Fruit fly (Drosophila melanogaster) ovary, adult (tissue): ENCODE measurements around the gene Pdk1.

Experiments
- CG17801 ChIP-seq: fragments of 200-800 bp; optimal IDR thresholded peaks from 2 replicates; lab custom pipeline; 2019; ENCODE audit warnings: missing biosample characterization, mild to moderate bottlenecking, missing genetic modification characterization, moderate library complexity; ENCODE audit not compliant: partially characterized antibody

Pdk1 gene

DNA sequence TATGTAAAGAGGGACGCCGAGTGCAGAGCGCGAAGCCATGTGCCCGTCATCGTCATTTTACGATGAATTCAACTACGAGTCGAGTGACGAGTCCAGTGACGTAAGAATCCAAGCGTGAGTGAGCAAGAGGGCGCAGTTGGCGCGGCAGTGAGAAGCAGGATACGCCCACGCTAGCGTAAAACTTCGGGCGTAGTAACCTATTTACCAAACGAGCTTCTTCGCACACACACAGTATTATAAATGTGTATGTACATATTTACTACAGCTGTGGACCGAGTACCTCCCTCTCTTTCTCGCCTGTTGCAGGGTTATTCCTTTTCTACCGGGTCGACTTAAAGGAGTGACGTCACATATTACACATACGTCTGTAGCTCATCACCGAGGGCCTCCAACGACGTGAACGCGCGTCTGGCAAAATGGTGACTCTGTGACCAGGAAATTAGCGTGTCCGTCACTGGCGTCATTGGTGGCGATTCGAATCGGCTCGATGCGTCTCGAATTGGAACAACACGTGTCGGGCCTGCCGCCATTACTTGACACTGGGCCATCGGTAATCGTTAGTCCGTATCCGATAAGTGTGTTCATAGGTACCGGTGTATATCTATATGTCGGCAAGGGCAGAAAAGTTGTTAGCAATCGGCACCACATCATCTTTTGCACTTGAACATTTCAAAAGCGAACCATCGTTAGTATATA is 5.3 kb upstream of the Pdk1 start:
- no peak for TF ChIP-seq CG17801 (GFP tag; lab: Kevin White, UChicago)

DNA sequence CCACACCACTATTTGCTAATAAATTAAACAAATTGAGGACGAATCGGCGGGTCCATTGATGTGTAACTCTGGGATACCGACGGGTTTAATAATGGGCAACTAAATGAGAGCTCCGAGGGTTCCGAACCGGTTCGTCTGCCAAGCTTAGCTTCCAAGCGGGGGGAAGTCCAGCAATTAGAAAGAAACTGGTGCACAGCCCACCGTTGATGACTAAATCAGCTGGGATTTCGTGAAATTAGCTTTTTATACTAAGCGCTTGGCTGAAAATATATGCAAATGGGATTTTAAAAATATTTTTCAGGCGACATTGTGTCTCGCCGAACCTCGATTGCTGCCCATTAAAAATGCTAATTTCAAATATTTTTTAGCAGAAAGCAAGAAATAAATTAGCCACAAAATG is 1.8 kb upstream of the Pdk1 start:
- no peak for TF ChIP-seq CG17801 (GFP tag; lab: Kevin White, UChicago)

DNA sequence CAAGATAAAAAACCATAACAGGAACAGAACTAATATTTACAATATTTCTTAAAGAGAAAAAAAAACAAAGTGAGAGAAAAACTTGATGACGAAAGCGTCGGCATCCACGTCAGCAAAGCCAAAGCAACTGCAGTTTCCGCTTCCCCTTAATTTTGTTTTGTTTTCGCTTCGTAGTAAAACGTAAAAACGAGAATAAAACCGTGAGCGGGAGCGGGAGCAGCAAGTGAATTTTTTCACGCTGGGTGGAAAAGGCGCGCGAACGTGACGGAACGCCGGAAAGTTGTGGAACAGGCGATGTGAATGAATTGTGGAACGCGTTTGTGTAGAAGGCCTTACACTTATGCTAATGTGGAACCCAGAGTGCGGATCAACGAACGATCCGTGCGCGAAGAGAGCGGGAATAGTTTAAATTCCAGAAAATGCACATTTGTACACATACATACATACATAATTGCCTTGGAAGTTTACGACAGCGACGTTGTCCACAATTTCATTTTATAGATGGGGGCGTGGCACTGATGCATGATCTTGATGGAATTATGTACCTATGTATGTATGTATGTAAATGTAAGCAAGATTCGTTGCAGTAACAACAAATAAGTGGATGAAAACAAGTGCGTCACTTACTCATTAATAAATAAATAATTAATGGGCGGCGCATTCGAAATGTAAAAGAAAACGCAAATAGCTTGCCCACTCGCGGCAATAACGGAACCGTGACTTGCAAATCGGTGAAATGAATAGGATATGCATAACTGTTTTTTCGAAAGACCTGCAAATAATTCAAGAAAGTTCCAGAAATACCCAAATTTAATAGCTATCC is 744 bp upstream of the Pdk1 start:
- peak; percentile 53 for TF ChIP-seq CG17801 (GFP tag; lab: Kevin White, UChicago)

DNA sequence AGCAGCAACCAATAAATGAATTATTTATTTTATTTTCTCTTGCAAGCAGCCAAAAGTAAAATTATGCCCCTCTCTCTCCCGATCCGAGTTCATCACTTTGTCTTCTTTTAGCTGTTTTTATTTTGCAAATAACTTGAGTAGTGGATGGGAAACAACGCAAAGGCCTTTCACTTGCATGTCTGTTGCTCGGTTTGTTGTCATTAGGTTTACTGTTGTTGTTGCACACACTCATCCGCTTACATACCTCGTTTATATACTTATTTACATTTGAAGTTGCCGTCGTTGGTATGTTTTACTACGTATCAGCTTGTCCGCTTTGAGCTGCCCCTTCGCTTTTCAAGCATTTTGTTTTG is 1.5 kb downstream of the Pdk1 start:
- TF ChIP-seq CG17801 (GFP tag; lab: Kevin White, UChicago), result no peak

DNA sequence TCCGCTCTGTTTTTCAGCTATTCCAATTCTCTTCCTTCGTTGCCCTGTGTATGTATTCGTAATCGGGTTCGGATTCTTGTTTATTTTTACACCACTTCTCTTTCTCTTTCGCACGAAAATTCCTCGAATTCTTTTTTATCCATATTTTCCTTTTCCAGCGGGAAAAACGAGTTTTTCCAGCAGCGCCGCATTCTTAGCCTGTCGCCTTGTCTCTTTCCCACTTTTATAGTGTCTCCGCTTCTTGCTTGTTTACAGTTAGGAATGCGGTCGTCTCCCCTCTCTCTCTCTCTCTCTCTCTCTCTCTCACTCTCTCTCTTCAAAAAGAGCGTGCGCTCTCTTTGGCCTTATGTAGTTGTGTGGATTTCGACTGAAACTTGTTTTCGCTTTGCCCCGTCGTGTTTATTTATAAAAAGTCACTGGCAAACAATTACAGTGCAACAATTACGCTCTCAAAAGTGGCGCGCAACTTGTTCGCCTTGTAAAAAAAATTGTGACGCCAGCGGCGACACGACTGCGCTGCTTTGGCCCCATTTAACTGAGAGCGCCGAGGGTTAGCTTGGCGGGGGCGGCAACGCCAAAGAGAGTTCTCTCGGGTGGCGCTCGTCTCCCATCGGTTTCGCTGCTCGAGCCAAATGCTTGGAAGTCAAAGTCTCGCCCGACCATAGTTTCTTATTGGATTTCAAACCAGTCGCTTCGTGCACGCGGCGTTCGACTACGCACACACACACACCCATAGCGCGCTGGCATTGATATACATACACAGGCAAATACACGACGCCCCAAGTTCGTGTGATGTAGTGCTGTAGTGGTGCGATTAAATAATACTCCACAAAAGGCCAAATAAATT is 2.1 kb downstream of the Pdk1 start:
- peak; percentile 44 for TF ChIP-seq CG17801 (GFP tag; lab: Kevin White, UChicago)

DNA sequence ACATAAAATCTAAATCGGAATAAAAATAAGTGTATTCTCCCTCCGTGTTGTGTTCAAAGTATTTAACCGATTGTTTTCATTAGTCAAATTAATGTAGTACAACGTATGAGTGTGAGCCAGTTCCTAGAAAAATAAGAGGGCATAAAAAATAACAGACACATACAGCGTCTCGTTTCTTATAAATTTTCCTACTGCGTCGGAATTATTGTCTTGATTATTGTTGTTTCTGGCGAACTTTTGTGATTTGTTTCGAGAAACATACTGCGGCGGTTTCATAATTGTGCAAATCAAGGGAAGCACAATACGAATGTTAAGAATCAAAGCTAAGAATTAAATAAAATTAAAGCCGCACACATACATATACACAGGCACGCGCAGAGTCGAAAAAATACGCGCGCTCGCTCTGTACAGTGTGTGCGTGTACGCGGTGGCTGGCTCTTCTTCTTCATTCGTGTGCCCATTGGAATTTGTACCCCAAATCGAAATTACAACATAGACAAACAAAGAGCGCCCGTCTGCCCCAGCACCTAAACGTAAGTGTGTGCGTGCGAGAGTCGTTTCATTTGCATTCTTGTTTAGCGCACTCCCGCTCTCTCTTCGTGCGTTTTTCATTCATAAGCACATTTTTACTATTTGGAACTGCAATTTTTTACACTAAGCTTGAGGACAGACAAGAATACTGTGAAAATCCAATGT is 2.9 kb downstream of the Pdk1 start:
- TF ChIP-seq CG17801 (GFP tag; lab: Kevin White, UChicago), result no peak

DNA sequence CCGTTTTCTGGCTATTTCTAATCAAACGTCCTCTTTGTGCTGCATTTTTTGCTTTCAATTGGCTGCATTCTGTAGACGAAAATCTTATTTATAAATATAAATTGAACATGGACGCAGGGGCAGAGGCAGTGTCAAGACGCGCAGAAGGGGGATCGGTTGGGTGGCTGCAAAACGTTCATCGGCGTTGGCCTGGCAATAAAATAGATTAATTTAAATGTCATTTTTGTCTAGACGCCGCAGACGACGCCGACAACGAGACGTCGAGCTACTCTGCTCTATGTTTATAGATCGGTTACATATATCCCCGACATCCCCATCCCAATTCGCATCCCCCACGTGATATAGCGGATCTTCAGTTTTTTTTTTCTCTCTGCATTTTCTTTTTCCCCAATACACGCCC is 4.1 kb downstream of the Pdk1 start:
- TF ChIP-seq CG17801 (GFP tag; lab: Kevin White, UChicago), result no peak

DNA sequence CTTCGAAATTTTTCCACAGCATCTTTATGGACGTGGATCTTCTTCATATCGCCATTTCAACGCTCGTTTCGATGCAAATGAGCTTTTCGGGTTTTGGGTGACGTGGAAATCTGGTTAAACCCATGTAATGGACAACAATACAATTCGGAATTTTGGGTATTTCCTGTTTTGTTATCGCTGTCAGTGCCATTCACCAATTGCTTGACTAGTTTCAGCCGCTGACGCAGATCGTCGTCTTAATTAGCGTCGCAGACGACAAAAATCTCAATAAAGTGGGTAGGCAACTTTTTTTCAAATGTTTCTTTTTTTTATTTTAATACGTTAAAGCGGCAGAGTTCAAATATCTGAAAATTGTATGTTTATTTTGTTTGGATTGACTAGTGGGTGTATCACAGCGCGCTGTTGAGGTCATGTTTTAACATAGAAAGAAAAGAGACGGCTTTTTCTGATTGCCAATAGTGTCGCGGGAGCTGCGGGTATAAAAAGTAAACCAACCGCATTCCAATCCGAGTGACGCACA is 4.6 kb downstream of the Pdk1 start:
- no peak for TF ChIP-seq CG17801 (GFP tag; lab: Kevin White, UChicago)

DNA sequence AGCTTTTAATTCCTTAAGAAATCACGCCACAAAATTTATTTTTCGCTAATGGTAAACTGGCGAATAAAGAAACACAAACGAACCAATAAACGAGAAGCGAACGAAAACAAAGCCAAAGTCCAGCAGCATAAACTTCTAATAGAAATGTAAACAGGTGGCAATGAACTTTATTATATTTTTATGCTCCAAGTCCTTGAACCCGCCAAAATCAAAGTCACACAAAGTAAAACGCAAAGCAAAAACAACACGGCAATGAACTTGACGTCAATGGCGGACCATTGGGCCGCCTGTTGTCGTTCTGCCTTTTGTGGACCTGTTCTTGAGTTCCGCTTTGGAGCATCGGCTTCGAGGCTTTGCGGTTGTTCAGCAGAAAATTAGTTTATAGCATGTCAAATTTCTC is 5.6 kb downstream of the Pdk1 start:
- TF ChIP-seq CG17801 (GFP tag; lab: Kevin White, UChicago), result no peak

DNA sequence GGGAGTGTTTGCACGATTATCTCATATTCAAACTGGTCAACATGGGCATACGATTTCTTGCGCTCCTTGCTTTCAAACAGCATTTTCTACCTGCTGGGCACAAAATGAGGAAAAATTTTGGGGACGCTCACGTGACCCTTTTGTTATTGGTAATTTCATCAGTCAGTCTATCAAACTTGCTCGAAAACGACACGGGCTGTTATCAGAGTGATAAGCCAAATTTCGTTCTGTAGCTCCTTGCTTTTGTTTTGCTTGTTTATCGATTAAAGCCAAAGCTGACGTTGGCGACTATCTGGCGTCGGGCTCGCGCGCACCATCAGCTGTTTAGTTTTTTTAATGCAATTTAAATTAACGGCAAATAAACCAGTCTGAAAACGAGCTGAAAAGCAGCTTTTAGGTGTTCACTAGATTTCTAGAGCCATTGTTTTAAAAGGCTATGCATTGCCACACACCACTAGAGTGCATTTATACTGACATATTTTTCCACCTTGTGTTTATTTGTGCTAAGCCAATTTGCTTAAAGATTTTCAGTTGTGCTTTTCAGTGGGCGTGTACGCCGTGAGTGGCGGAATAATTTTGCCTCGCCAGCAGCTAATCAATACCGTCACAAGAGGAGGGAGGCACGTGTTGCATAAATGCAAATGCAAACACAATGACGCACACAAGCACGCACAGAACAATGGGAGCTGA is 7.5 kb downstream of the Pdk1 start:
- peak; percentile 17 for TF ChIP-seq CG17801 (GFP tag; lab: Kevin White, UChicago)

DNA sequence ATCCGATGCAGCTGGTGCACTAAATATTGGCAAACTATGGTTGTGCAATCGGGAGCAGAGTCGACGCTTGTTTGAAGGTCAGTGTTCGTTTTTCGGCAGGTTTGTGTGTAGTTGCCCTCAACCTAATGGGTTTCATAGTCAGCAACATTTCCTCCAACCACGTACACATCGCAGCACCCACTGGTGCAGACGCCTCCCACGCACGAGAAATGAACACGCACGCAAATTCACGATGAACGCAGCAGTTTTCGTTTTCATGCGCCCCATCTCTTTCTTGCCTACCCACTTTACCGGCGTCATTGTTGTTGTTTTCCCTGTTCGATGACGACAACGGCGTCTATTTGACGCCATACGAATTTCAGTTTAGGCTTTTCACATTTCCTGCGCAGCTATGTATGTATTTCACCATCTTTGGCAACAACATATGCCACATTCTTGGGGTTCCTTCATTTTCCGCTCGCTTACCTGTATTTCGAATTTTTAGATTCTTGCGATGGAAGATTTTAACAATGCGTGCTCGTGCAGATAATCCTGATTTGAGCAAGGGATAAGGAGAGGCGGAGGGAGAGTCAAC is 8.4 kb downstream of the Pdk1 start:
- TF ChIP-seq CG17801 (GFP tag; lab: Kevin White, UChicago), result no peak

DNA sequence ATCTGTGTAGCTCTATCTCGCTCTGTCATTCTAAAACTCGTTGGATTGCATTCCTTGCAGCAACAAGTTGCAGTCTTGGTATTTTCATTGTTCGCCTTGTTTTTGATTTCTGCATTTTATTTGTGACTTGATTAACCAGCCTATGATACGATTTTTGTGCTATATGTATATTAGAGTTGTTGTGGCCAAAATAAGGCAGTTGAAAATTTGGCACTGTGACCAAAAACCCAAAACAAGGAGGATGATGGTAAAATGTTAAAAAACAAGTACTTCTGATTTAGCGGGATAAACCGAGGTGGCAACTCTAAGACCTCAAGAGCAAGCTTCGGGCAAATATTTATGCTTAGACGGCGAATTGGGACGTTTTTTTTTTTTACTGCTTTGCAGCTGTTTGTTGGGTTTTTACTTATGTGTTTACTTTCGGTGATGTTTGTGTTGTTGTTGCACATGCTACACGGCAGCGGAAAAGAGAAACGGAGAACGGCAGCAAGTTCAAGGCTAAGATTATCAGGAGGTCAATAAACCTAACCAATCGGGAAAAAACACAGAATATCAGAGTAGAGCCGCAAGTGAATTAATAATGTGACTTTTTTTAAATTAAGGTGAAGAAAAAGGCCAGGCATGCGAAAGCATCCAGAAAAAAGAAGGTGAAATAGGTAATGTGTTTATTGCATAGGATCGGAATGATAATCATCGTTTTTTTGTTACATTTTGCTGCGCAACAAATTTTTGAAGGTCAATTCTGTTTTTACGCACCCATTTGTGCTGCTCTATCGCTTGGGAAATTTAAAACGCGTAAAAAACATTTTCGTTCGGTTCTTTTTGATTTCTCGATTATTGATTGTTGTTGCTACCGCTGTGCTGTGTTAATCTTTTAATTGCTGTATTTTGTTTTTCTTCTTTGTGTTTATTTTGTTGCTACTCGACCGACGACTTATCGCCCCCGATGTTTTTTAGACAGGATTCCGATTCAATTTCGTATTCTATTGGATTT is 10.6 kb downstream of the Pdk1 start:
- TF ChIP-seq CG17801 (GFP tag; lab: Kevin White, UChicago), result no peak
